Fruit fly (Drosophila melanogaster) ovary, adult (tissue): ENCODE measurements around the gene CG33648.
A peak's percentile ranks its signal among the peaks of the same experiment; 100 is the strongest.

Experiments
- CG17801 ChIP-seq: fragments of 200-800 bp; optimal IDR thresholded peaks from 2 replicates; lab custom pipeline; 2019; ENCODE audit warnings: missing biosample characterization, mild to moderate bottlenecking, missing genetic modification characterization, moderate library complexity; ENCODE audit not compliant: partially characterized antibody

CG33648 gene

DNA sequence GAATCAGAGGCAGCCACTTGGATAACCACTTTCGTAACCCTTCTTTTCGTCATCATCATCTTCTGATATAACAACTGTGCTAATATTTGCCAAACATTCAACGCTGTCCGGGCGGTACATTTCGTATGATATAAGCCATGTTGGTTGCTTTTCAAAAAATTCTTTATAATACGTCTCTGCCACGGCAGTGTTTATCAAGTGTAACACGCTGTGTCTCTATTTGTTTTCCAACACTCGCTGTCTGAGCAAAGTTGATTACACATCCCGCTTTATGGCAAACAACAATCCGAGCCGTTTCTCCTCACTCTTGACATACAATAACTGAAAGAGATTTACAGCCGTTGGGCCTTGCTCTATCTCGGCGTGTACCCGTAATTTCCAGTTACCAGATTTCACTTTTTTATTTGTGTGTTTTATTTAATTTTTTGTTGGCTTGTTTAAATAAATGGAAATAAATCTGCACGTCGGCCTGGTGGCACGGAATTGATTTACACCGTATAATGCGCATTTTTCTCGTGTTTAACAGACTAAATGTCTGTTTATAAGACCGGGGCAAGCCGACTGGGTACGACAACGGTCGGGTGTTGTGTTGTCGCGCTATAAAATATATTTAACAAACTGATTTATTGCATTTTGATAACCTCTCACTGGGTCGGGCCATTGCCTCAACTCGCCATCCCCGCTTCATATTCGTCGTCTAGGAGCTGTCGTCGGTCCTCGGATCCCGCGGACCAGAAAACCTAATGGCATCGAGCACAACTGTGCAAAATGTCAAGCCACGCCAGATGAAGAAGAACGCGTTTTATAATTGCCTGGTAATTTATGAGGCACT lies 18.9 kb upstream of the CG33648 start:
- TF ChIP-seq CG17801 (GFP tag; lab: Kevin White, UChicago) = no peak

DNA sequence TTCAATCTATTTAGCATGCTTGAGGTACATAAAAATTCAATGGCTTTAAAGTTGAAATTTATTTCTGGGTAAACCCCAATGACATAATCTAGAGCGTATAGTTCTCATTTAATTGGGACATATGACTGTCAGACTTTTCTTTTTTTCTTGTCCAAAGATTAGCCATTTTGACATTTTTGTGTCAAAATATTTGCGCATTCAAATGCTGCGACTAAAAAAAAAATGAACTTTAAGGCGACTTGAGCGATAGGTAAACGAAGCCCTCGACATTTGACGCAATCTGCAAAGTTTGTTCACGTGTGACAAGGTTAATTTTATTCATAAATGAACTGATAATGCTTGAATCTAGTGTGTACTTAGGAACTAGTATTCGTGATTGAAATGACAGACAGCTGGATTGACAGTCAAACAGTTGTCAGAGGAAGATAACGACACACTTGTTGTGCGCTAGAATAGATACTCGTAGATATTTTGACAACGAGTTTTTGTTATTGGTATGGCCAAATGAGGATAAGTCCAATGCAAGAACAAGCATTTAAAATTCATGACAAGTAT lies 18.0 kb upstream of the CG33648 start:
- TF ChIP-seq CG17801 (GFP tag; lab: Kevin White, UChicago) = no peak

DNA sequence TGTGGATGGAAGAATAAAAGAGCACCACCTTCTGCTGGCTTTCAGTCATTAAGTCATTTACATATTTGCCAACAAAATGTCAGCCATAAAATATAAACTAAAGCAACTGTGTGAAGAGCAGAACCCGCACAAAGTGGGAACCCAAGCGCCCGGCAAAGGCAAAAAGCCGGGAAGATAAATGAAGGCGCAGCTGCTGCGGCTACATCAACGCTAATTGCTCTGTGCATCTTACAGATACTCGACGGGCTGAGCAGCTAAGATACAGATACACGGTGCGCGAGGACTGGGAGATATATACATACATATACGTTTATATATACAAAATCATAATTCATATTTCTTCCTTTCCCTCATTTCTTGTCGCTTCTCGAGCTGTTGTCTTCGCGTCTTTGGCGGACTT lies 17.4 kb upstream of the CG33648 start:
- TF ChIP-seq CG17801 (GFP tag; lab: Kevin White, UChicago) = no peak

DNA sequence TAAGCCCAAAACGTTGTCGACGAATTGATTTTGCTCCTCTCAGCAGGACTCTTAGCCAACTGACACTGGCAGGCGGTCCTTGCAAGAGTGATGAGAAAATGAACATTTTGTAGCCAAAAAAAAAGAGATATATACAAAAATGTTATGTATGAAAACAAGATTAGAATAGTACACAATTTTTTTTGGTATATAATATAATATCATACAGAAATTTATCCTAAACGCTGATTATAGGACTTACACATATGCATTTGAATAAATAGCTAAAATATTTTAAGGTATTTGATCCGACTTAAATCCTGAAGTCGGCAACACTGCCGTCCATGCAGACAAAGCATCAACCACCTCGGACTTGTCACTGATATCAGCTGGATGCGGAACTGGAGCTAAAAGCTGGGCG lies 16.1 kb upstream of the CG33648 start:
- TF ChIP-seq CG17801 (GFP tag; lab: Kevin White, UChicago) = no peak

DNA sequence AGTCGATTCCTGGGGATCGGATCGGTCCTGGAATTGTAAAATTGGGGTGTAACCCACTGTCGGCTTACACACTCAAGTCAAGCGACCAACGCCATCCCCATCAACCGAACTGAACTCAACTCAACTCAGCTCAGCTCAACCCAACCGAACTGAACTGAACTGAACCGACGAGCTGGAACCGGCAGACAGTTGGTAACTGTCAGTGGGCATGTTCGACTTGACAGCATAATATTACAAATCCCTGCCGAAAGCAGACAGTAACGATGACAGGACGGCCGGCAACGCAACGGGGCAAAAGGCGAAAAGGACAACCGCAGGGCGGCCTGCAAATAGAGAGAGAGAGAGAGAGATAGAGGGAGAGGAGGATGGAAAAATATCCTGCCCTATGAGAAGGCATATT lies 15.4 kb upstream of the CG33648 start:
- no peak for TF ChIP-seq CG17801 (GFP tag; lab: Kevin White, UChicago)

DNA sequence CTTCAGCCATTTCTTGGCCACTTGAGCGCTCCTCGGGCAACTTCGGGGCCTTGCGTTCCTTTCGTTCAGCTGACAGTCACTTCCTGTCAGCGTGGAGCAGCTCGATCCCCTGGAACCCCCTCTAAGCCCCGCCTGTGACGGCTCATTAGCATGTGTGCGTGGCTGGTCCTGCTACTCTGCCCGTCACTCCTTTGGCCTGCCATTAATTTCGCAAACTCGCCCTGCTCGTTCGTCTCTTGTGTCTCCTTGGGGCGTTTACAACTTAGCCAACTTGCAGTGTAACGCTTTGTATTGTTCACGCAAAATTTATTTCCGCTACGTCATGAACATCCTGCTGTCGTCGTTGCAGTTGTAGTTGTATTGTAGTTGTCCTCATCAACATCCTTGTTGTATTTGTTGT lies 13.6 kb upstream of the CG33648 start:
- TF ChIP-seq CG17801 (GFP tag; lab: Kevin White, UChicago) = no peak

DNA sequence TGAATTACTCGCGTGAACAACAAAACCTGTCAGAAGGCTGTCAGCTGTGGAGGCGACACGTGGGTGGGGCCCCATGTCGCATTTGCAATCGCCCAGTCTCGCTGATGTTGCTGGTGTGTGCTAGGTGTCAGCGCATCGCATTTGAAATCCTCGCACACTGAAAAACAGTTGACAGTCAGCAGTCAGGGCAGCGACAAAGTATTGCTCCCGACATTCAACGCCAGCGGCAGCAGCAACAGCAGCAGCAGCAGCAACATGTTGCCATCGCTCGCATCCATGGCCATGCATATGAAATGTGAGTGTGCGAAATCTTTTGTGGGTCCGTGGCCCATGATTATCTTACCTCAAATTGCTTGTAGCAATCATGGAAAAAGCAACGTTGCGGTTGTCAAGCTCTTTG lies 12.9 kb upstream of the CG33648 start:
- TF ChIP-seq CG17801 (GFP tag; lab: Kevin White, UChicago) = no peak

DNA sequence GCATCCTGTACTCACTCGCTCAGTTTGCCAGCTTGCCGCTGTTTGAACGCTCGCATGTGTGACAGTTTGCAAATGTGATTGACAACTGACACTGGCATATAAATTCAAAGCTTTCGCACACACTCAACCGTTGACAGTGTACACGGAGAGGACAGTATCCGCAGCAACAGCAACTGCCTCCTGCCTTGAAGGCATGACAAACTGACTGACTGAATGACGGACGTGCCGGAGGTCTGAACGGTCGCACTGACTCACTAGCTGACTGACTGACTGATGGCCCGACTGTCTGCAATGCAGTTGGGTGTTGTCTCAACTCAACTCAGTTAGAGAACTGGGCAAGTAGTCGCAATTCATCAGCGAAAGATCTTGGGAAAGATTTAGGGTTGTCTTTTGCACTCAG lies 12.2 kb upstream of the CG33648 start:
- no peak for TF ChIP-seq CG17801 (GFP tag; lab: Kevin White, UChicago)

DNA sequence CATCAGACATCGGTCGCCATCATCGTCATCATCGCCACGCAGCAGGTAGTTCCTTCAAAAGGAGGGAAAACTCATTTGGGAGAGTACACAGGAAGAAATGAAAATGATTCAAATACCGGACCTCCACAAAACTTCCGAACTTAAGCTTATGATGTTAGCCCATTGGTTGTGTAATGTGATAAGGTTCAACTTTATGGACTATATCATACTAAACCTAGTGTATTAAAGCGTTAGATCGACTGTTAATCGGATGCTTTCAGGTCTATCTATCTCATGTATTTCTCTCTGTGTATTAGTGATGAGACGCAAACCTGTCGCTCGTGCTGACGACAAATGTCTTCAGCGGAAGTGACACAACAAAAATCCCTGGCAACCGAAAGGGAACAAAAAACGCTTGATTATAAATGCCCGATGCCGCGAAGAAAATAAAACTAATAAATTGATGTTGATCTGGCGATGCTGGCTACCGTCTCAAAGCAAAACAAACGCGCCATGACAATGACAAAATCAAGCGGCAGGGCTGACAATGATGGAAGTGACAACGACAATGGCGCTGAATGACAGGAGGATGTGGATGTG lies 11.2 kb upstream of the CG33648 start:
- no peak for TF ChIP-seq CG17801 (GFP tag; lab: Kevin White, UChicago)

DNA sequence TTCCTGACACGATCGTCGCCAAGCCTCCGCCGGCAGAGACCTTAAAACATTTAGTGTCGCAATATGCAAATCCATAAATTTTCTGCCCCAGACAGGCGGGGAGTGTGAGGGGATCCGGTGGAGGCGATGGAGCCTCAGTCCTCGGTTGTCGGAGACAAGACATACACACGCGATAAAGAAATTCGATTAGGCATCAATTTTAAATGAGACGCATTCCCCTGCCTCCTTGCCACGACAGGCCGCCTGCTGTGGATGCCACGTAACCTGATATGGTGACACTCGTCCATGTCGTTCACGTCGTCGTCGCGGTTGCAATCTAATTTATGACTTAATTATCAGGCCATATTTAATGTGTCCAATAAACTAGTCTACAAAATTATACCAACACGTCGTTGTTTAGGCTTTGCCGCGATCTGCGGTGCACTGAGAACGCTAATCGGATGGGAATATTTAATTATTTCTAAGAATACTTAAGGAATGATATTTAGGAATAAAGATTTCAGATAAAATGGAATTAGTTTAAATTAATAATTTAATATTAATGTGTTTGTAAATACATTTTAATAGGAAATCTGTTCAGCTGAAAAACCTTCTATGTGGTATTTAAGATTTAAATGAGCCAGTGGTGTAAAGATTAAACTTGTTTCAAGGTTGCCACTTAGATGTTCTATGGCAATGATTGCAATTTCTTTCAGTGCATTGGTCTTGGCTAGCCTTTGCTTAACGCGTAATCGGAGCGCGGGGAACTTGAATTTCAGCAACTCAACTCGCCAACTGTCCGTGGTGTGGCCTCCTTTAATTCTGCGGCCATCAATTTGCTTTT lies 8.7 kb upstream of the CG33648 start:
- peak; percentile 7 for TF ChIP-seq CG17801 (GFP tag; lab: Kevin White, UChicago)

DNA sequence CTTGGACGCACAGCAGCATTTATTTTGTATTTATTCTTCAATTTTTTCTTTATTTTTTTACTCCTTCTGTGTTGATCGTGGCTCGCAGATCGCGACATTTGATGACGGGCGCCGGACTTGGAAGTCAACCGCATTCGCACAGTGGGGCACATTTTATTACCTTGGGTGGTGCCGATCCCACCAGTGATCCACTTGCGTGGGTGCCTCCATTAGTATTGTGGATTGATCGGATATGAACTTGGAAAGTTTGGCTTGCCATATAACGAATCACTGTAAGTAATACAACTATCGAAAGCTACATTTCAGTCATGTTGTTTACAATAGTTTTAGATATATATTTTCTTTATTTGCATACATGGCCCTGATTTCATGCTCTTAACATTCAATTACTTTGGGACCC lies 7.8 kb upstream of the CG33648 start:
- TF ChIP-seq CG17801 (GFP tag; lab: Kevin White, UChicago) = no peak

DNA sequence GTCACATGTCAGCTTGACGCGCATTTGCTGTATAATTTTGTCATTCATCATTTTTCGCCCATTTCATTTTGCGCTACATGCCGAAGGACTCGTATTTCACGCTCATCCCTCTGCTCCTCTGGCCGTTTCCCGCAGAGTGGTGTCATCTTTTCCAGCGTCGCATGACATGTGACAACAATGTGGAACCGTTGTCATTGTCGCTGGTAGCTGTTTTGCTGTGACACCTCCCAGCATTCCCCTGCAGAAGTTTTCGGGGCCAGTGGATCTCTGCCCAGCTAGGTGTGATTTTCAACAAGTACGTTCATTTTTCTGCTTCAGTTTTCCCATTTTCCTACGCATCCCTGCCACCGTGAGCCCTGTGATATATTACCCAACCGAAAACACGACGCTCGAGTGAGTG lies 6.8 kb upstream of the CG33648 start:
- TF ChIP-seq CG17801 (GFP tag; lab: Kevin White, UChicago) = no peak

DNA sequence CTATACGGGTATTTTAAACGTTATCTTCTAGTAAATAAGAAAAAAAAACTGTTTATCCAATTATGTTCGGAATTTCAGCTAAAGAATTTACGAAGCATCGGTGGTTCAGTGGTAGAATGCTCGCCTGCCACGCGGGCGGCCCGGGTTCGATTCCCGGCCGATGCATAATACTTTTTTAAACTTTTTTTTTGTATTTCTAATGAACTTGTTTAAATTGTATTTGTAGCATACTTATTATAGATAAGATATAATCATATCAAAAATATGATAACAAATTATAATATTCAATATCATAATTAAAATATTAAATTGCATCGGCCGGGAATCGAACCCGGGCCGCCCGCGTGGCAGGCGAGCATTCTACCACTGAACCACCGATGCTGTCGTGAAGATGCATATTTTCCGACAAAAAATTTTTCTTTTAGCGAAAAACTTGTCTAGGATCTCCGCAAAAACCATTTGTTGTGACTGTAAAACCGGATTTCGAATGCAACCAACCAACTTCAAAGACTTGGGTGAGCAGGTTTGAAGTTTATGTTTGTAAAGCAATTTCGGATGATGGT lies 6.0 kb upstream of the CG33648 start:
- TF ChIP-seq CG17801 (GFP tag; lab: Kevin White, UChicago) = no peak

DNA sequence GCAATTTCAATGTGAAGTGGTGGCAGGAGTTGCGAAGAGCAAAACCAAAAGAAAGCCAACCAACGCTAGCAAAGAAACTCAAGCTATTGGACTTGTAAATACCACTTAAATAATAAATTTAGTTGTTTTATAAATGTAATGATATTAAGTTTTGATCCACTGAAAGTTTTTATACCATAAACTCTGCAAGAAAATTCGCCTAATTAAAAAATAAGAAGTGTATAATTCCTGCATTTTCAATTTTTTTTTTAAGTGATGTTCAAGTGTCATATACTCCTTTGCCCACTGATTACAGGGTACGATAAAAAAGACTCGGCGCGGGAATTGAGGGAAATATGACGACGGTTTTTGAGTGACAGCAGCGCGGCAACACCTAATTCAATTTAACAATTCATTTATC lies 4.9 kb upstream of the CG33648 start:
- no peak for TF ChIP-seq CG17801 (GFP tag; lab: Kevin White, UChicago)

DNA sequence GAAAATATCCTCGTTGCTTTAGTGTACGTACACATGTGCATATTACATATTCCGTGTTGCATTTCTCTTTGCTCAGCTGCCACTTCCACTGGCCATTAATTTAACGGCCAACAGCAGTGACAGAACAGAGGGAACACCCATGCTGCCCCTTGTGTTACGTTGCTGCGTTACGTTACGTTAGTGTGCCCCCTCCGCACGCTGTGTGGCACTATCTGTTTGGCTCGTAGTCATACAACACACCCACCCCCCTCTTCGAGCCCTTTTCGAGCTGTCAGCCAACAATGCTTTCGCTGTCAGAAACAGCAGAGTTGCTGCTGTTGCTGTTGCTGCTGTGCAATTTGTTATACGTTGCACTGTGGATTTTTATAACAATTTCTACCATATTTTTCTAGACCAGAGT lies 3.6 kb upstream of the CG33648 start:
- TF ChIP-seq CG17801 (GFP tag; lab: Kevin White, UChicago) = no peak
